Worm (Caenorhabditis elegans) whole organism, early embryonic: Measurements from ENCODE around the gene Y43F8C.5.

Source experiments
- aly-1 ChIP-seq: sonication (generic microtip); optimal IDR thresholded peaks from 2 replicates; lab custom pipeline; 2016; ENCODE audit warnings: missing genetic modification characterization, missing compliant biosample characterization
- flt-1 ChIP-seq: fragments of 200-800 bp; sonication (Bioruptor generic); IDR thresholded peaks from 2 replicates; pipeline ENCODE4 v1.3.6; 2022; ENCODE audit warnings: missing genetic modification characterization, missing compliant biosample characterization
- hnd-1 ChIP-seq: sonication (generic microtip); optimal IDR thresholded peaks from 2 replicates; lab custom pipeline; 2016; ENCODE audit warnings: missing genetic modification characterization, missing compliant biosample characterization

DNA sequence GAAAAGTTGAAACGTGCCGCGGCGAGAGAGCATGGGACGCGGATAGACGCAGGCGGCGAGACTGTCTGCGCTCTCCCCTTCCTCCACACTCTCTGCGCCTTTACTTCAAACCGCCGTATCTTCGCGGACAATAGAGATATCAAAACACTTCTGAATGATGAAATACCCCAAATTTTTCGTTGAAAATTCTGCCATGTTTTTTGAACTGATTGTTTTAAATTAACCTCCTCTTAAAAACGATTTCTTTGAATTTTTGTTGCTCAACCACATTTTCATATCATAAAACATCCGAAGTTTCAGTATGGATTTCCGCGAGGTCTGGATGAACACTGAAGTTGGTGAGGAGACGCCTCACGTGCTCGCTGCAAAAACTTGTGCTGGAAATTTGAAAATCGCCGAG lies 37.5 kb upstream of the Y43F8C.5 start, which contains the start of gene Y43F8C.11:
- TF ChIP-seq hnd-1 (no peak), flt-1 (no peak), aly-1 (tag; lab: Kevin White, UChicago) (no peak)
